Worm (Caenorhabditis elegans) whole organism, mixed stage, embryonic: Measurements from ENCODE around the gene sul-2.

ENCODE experiments used
- ceh-83 ChIP-seq: fragments of 200-800 bp; sonication (Bioruptor generic); optimal IDR thresholded peaks from 2 replicates; lab custom pipeline; 2018; ENCODE audit warnings: mild to moderate bottlenecking, missing genetic modification characterization, missing compliant biosample characterization
- ces-1 ChIP-seq: fragments of 150-350 bp; optimal IDR thresholded peaks from 2 replicates; lab custom pipeline; 2014; ENCODE audit warnings: missing biosample characterization, missing genetic modification reagents, missing genetic modification characterization
- drap-1 ChIP-seq: fragments of 200-800 bp; sonication (Bioruptor generic); optimal IDR thresholded peaks from 3 replicates; lab custom pipeline; 2018; ENCODE audit warnings: mild to moderate bottlenecking, missing genetic modification characterization, missing compliant biosample characterization
- elt-1 ChIP-seq: sonication (generic microtip); optimal IDR thresholded peaks from 2 replicates; lab custom pipeline; 2017; ENCODE audit warnings: missing genetic modification characterization, mild to moderate bottlenecking, missing compliant biosample characterization, antibody characterized with exemption, moderate library complexity, borderline replicate concordance; ENCODE audit not compliant: insufficient read depth
- ham-2 ChIP-seq: fragments of 200-800 bp; sonication (Bioruptor generic); optimal IDR thresholded peaks from 2 replicates; lab custom pipeline; 2018; ENCODE audit warnings: mild to moderate bottlenecking, missing genetic modification characterization, missing compliant biosample characterization
- hlh-1 ChIP-seq: fragments of 150-350 bp; optimal IDR thresholded peaks from 2 replicates; lab custom pipeline; 2014; ENCODE audit warnings: missing biosample characterization, missing genetic modification reagents, missing genetic modification characterization
- lin-13 ChIP-seq: fragments of 150-350 bp; optimal IDR thresholded peaks from 2 replicates; lab custom pipeline; 2014; ENCODE audit warnings: missing biosample characterization, missing genetic modification characterization
- lin-32 ChIP-seq: fragments of 200-800 bp; sonication (Bioruptor generic); optimal IDR thresholded peaks from 2 replicates; lab custom pipeline; 2018; ENCODE audit warnings: mild to moderate bottlenecking, missing genetic modification characterization, missing compliant biosample characterization
- nhr-2 ChIP-seq: fragments of 150-350 bp; optimal IDR thresholded peaks from 2 replicates; lab custom pipeline; 2014; ENCODE audit warnings: missing biosample characterization, missing genetic modification characterization
- pha-4 ChIP-seq: fragments of 150-350 bp; optimal IDR thresholded peaks from 2 replicates; lab custom pipeline; 2018; ENCODE audit warnings: missing biosample characterization, missing genetic modification reagents, missing genetic modification characterization
- unc-39 ChIP-seq: fragments of 150-350 bp; optimal IDR thresholded peaks from 2 replicates; lab custom pipeline; 2014; ENCODE audit warnings: missing biosample characterization, missing genetic modification characterization
- zip-8 ChIP-seq: fragments of 150-350 bp; optimal IDR thresholded peaks from 2 replicates; lab custom pipeline; 2014; ENCODE audit warnings: missing biosample characterization, missing genetic modification characterization
- ztf-11 ChIP-seq: fragments of 150-350 bp; optimal IDR thresholded peaks from 2 replicates; lab custom pipeline; 2014; ENCODE audit warnings: missing biosample characterization, missing genetic modification characterization

Gene sul-2

DNA sequence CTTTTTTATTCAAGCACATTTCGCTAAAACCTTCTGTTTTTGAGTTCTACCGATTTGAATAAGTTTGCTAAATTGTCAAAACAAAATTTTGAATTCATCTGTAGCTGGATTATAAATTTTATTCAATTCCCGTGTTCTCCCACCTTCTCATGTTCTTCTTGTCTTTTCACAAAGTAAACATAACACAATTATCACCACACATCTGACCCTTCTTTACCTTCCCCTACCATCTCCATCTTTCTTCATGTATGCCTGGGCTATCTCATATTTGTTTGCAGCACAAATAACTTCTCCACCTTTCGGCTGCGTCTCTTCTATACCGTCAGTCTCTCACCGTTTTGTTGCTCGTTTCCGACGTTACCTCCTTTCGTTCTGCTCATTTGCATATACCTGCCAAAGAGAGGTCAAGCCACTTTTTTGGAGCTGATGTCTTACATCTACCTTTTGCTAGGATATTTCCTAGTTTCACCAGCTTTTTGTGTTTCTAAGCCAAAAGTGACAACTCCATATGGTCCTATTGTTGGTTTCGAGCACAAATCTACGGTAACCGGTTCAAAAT lies 45.6 kb downstream of the sul-2 start, which contains the start of gene cest-17:
Gene cest-17 (plus strand): TSS at position 248 of the 559 bp plus-strand sequence.
- no peak for TF ChIP-seq drap-1 (GFP tag; lab: Kevin White, UChicago)
- TF ChIP-seq nhr-2 (tag; lab: Kevin White, UChicago) = peak; percentile 0
- no peak for TF ChIP-seq ham-2 (GFP tag; lab: Kevin White, UChicago)
- no peak for TF ChIP-seq ztf-11
- TF ChIP-seq ceh-83 (GFP tag; lab: Kevin White, UChicago) = no peak
- TF ChIP-seq unc-39 = no peak
- TF ChIP-seq pha-4 (tag; lab: Kevin White, UChicago) = peak; percentile 6
- TF ChIP-seq ces-1 (GFP tag; lab: Kevin White, UChicago) = no peak
- no peak for TF ChIP-seq lin-13 (tag; lab: Kevin White, UChicago)
- no peak for TF ChIP-seq hlh-1

- TF ChIP-seq lin-32 (GFP tag; lab: Kevin White, UChicago) (no peak), elt-1 (tag; lab: Kevin White, UChicago) (no peak), zip-8 (tag; lab: Kevin White, UChicago) (peak; percentile 67)
Observed at ce11 chrV:8206931-8207330, 49.4 kb downstream of the sul-2 start, which contains the start of gene timp-1. TSS of gene timp-1 (plus strand) at chrV:8207235.
